Worm (Caenorhabditis elegans) whole organism, late embryonic: ENCODE measurements around the gene C14C11.2.

Experiments
- C38D4.7 ChIP-seq: fragments of 200-800 bp; sonication (Bioruptor generic); optimal IDR thresholded peaks from 2 replicates; lab custom pipeline; 2018; ENCODE audit warnings: mild to moderate bottlenecking, missing genetic modification characterization, moderate library complexity, missing compliant biosample characterization
- F13H6.1 ChIP-seq: sonication (generic microtip); optimal IDR thresholded peaks from 2 replicates; lab custom pipeline; 2016; ENCODE audit warnings: missing genetic modification characterization, missing compliant biosample characterization
- K02D7.2 ChIP-seq: sonication (generic microtip); optimal IDR thresholded peaks from 2 replicates; lab custom pipeline; 2017; ENCODE audit warnings: mild to moderate bottlenecking, missing genetic modification characterization, missing compliant biosample characterization
- K09A11.1 ChIP-seq: sonication (generic microtip); optimal IDR thresholded peaks from 2 replicates; lab custom pipeline; 2017; ENCODE audit warnings: antibody characterized with exemption, mild to moderate bottlenecking, missing genetic modification characterization, missing compliant biosample characterization; ENCODE audit not compliant: insufficient read depth
- T23F11.4 ChIP-seq: fragments of 200-800 bp; sonication (Bioruptor generic); optimal IDR thresholded peaks from 2 replicates; lab custom pipeline; 2018; ENCODE audit warnings: mild to moderate bottlenecking, missing genetic modification characterization, missing compliant biosample characterization
- ceh-14 ChIP-seq: sonication (generic microtip); optimal IDR thresholded peaks from 2 replicates; lab custom pipeline; 2016; ENCODE audit warnings: missing genotype, missing genetic modification characterization, missing compliant biosample characterization
- ceh-18 ChIP-seq: sonication (generic microtip); optimal IDR thresholded peaks from 2 replicates; lab custom pipeline; 2016; ENCODE audit warnings: missing genetic modification characterization, missing compliant biosample characterization
- ceh-22 ChIP-seq: sonication (generic microtip); optimal IDR thresholded peaks from 2 replicates; lab custom pipeline; 2017; ENCODE audit warnings: missing biosample characterization, missing genetic modification characterization
- ceh-24 ChIP-seq: sonication (generic microtip); optimal IDR thresholded peaks from 2 replicates; lab custom pipeline; 2016; ENCODE audit warnings: mild to moderate bottlenecking, missing genetic modification characterization, missing compliant biosample characterization
- ceh-45 ChIP-seq: fragments of 200-800 bp; sonication (Bioruptor generic); IDR thresholded peaks from 2 replicates; pipeline ENCODE4 v1.3.6; 2022; ENCODE audit warnings: missing genetic modification reagents, missing genetic modification characterization, missing compliant biosample characterization
- ceh-48 ChIP-seq: sonication (generic microtip); optimal IDR thresholded peaks from 2 replicates; lab custom pipeline; 2016; ENCODE audit warnings: missing genetic modification characterization, inconsistent platforms, missing compliant biosample characterization
- che-1 ChIP-seq: sonication (generic microtip); optimal IDR thresholded peaks from 2 replicates; lab custom pipeline; 2016; ENCODE audit warnings: mild to moderate bottlenecking, missing genetic modification characterization, missing compliant biosample characterization
- dve-1 ChIP-seq: sonication (generic microtip); optimal IDR thresholded peaks from 2 replicates; lab custom pipeline; 2017; ENCODE audit warnings: antibody characterized with exemption, mild to moderate bottlenecking, missing genetic modification characterization, missing compliant biosample characterization
- elt-2 ChIP-seq: sonication (generic microtip); optimal IDR thresholded peaks from 2 replicates; lab custom pipeline; 2016; ENCODE audit warnings: missing genetic modification reagents, missing genetic modification characterization, missing compliant biosample characterization
- elt-4 ChIP-seq: sonication (generic microtip); optimal IDR thresholded peaks from 2 replicates; lab custom pipeline; 2016; ENCODE audit warnings: missing genetic modification characterization, missing compliant biosample characterization
- fax-1 ChIP-seq: sonication (generic microtip); optimal IDR thresholded peaks from 2 replicates; lab custom pipeline; 2016; ENCODE audit warnings: missing genotype, missing genetic modification characterization, missing compliant biosample characterization
- fkh-6 ChIP-seq: sonication (generic microtip); optimal IDR thresholded peaks from 2 replicates; lab custom pipeline; 2016; ENCODE audit warnings: missing genetic modification characterization, missing compliant biosample characterization
- hlh-13 ChIP-seq: fragments of 200-800 bp; sonication (Bioruptor generic); optimal IDR thresholded peaks from 2 replicates; lab custom pipeline; 2018; ENCODE audit warnings: mild to moderate bottlenecking, missing genetic modification characterization, missing compliant biosample characterization
- hlh-15 ChIP-seq: sonication (generic microtip); optimal IDR thresholded peaks from 2 replicates; lab custom pipeline; 2016; ENCODE audit warnings: missing genetic modification characterization, missing compliant biosample characterization
- hlh-6 ChIP-seq: sonication (generic microtip); optimal IDR thresholded peaks from 2 replicates; lab custom pipeline; 2016; ENCODE audit warnings: missing genotype, missing genetic modification characterization, missing compliant biosample characterization
- madf-2 ChIP-seq: sonication (generic microtip); optimal IDR thresholded peaks from 2 replicates; lab custom pipeline; 2017; ENCODE audit warnings: missing genetic modification characterization, missing compliant biosample characterization
- mec-3 ChIP-seq: sonication (generic microtip); optimal IDR thresholded peaks from 2 replicates; lab custom pipeline; 2016; ENCODE audit warnings: borderline replicate concordance, missing genetic modification characterization, missing compliant biosample characterization
- nfya-1 ChIP-seq: sonication (generic microtip); optimal IDR thresholded peaks from 2 replicates; lab custom pipeline; 2017; ENCODE audit warnings: missing genetic modification characterization, mild to moderate bottlenecking, missing compliant biosample characterization, antibody characterized with exemption, moderate library complexity
- nhr-11 ChIP-seq: fragments of 150-350 bp; optimal IDR thresholded peaks from 2 replicates; lab custom pipeline; 2014; ENCODE audit warnings: missing biosample characterization, missing genetic modification characterization
- pag-3 ChIP-seq: sonication (generic microtip); optimal IDR thresholded peaks from 2 replicates; lab custom pipeline; 2016; ENCODE audit warnings: missing compliant biosample characterization, missing genetic modification characterization, borderline replicate concordance
- pat-9 ChIP-seq: fragments of 200-800 bp; sonication (Bioruptor generic); optimal IDR thresholded peaks from 2 replicates; lab custom pipeline; 2018; ENCODE audit warnings: mild to moderate bottlenecking, missing genetic modification characterization, moderate library complexity, missing compliant biosample characterization
- pax-1 ChIP-seq: fragments of 150-350 bp; optimal IDR thresholded peaks from 2 replicates; lab custom pipeline; 2014; ENCODE audit warnings: missing biosample characterization, missing genetic modification characterization
- pha-2 ChIP-seq: sonication (generic microtip); optimal IDR thresholded peaks from 2 replicates; lab custom pipeline; 2017; ENCODE audit warnings: mild to moderate bottlenecking, missing genetic modification characterization, missing compliant biosample characterization
- rnt-1 ChIP-seq: sonication (generic microtip); optimal IDR thresholded peaks from 2 replicates; lab custom pipeline; 2016; ENCODE audit warnings: missing genetic modification characterization, missing compliant biosample characterization
- sox-2 ChIP-seq: fragments of 200-800 bp; sonication (Bioruptor generic); IDR thresholded peaks from 2 replicates; pipeline ENCODE4 v1.3.6; 2022; ENCODE audit warnings: missing genetic modification reagents, missing genetic modification characterization, missing compliant biosample characterization
- sox-4 ChIP-seq: sonication (generic microtip); optimal IDR thresholded peaks from 2 replicates; lab custom pipeline; 2017; ENCODE audit warnings: mild to moderate bottlenecking, missing genetic modification characterization, inconsistent platforms, missing compliant biosample characterization
- syd-9 ChIP-seq: sonication (generic microtip); optimal IDR thresholded peaks from 2 replicates; lab custom pipeline; 2016; ENCODE audit warnings: mild to moderate bottlenecking, missing genetic modification characterization, moderate library complexity, missing compliant biosample characterization
- tbx-7 ChIP-seq: sonication (generic microtip); optimal IDR thresholded peaks from 2 replicates; lab custom pipeline; 2016; ENCODE audit warnings: missing genotype, missing genetic modification characterization, missing compliant biosample characterization
- unc-3 ChIP-seq, 2 experiments: fragments of 200-800 bp in 1 of 2; sonication (Bioruptor generic) in 1 of 2; sonication (generic microtip) in 1 of 2; conservative IDR thresholded peaks in 1 of 2; optimal IDR thresholded peaks in 1 of 2; 2 replicates each; pipeline versions ENCODE4 v1.3.6 to Lab custom; 2016 to 2022; ENCODE audit warnings: missing compliant biosample characterization in 2 of 2, missing genetic modification characterization in 2 of 2, missing genetic modification reagents in 1 of 2
- unc-42 ChIP-seq: sonication (generic microtip); optimal IDR thresholded peaks from 2 replicates; lab custom pipeline; 2016; ENCODE audit warnings: missing genotype, missing genetic modification characterization, missing compliant biosample characterization
- unc-55 ChIP-seq: sonication (generic microtip); optimal IDR thresholded peaks from 2 replicates; lab custom pipeline; 2017; ENCODE audit warnings: missing biosample characterization, missing genetic modification reagents, missing genetic modification characterization
- zip-5 ChIP-seq: sonication (generic microtip); optimal IDR thresholded peaks from 2 replicates; lab custom pipeline; 2016; ENCODE audit warnings: missing genetic modification characterization, missing compliant biosample characterization

The C14C11.2 gene

ce11 chrV:5684534-5684933, 23.6 kb downstream of the C14C11.2 start, which contains the start of the genes hmgs-1 and F25B4.4 (continued):
- TF ChIP-seq ceh-24 (tag; lab: Kevin White, UChicago) (no peak), elt-4 (tag; lab: Kevin White, UChicago) (no peak), sox-4 (tag; lab: Kevin White, UChicago) (no peak), elt-2 (tag; lab: Kevin White, UChicago) (peak; percentile 23), hlh-15 (tag; lab: Kevin White, UChicago) (no peak), unc-55 (GFP tag; lab: Kevin White, UChicago) (peak; percentile 29), nfya-1 (peak; percentile 81), tbx-7 (tag; lab: Kevin White, UChicago) (no peak), dve-1 (tag; lab: Kevin White, UChicago) (peak; percentile 59), rnt-1 (tag; lab: Kevin White, UChicago) (peak; percentile 69), mec-3 (tag; lab: Kevin White, UChicago) (no peak), pag-3 (tag; lab: Kevin White, UChicago) (no peak), hlh-13 (GFP tag; lab: Kevin White, UChicago) (no peak), nhr-11 (no peak), hlh-6 (tag; lab: Kevin White, UChicago) (no peak), C38D4.7 (GFP tag; lab: Kevin White, UChicago) (no peak), ceh-22 (no peak), ceh-45 (GFP tag; lab: Robert Waterston, UW) (no peak), T23F11.4 (no peak), ceh-14 (peak; percentile 15), unc-3 (GFP tag; conservative IDR thresholded peaks at IDR 0.05; lab: Robert Waterston, UW) (no peak), unc-3 (tag; optimal IDR thresholded peaks at IDR 0.05; lab: Kevin White, UChicago) (no peak), fax-1 (tag; lab: Kevin White, UChicago) (no peak)

- TF ChIP-seq zip-5 (tag; lab: Kevin White, UChicago) (no peak), pax-1 (no peak), unc-42 (tag; lab: Kevin White, UChicago) (peak; percentile 11)
- TF ChIP-seq, all 69 proteins: peak for 1
Observed at ce11 chrV:5687115-5687979, 26.4 kb downstream of the C14C11.2 start, which contains the start of gene F25B4.7. Gene F25B4.7, minus strand, starts transcription at chrV:5687226.

ce11 chrV:5691665-5692407, 30.9 kb downstream of the C14C11.2 start, which contains the start of gene F25B4.8:
Gene F25B4.8, minus strand, starts transcription at chrV:5691715.
- no peak for TF ChIP-seq dve-1 (tag; lab: Kevin White, UChicago)
- TF ChIP-seq hlh-15 (tag; lab: Kevin White, UChicago): no peak
- TF ChIP-seq madf-2 (tag; lab: Kevin White, UChicago): no peak
- no peak for TF ChIP-seq pat-9 (tag; lab: Kevin White, UChicago)
- TF ChIP-seq ceh-18 (tag; lab: Kevin White, UChicago): no peak
- TF ChIP-seq nfya-1: no peak
- TF ChIP-seq che-1 (tag; lab: Kevin White, UChicago): no peak
- TF ChIP-seq ceh-48 (tag; lab: Kevin White, UChicago): no peak
- no peak for TF ChIP-seq K02D7.2 (tag; lab: Kevin White, UChicago)
- no peak for TF ChIP-seq sox-2 (GFP tag; lab: Robert Waterston, UW)
- no peak for TF ChIP-seq K09A11.1 (tag; lab: Kevin White, UChicago)
- no peak for TF ChIP-seq tbx-7 (tag; lab: Kevin White, UChicago)
- no peak for TF ChIP-seq fkh-6 (tag; lab: Kevin White, UChicago)
- no peak for TF ChIP-seq syd-9 (tag; lab: Kevin White, UChicago)
- TF ChIP-seq pha-2 (tag; lab: Kevin White, UChicago): no peak
- no peak for TF ChIP-seq F13H6.1
